Worm (Caenorhabditis elegans) whole organism, mixed stage, embryonic: ENCODE results near the gene C55C3.4.

ENCODE experiments used
- M03D4.4 ChIP-seq: sonication (generic microtip); optimal IDR thresholded peaks from 2 replicates; lab custom pipeline; 2017; ENCODE audit warnings: mild to moderate bottlenecking, missing genetic modification characterization, missing compliant biosample characterization
- bed-3 ChIP-seq: fragments of 200-800 bp; sonication (Bioruptor generic); optimal IDR thresholded peaks from 3 replicates; lab custom pipeline; 2018; ENCODE audit warnings: mild to moderate bottlenecking, missing genetic modification characterization, moderate library complexity, missing compliant biosample characterization
- blmp-1 ChIP-seq: fragments of 150-350 bp; optimal IDR thresholded peaks from 2 replicates; lab custom pipeline; 2014; ENCODE audit warnings: missing biosample characterization, missing genetic modification characterization
- ceh-39 ChIP-seq: fragments of 150-350 bp; optimal IDR thresholded peaks from 2 replicates; lab custom pipeline; 2014; ENCODE audit warnings: missing biosample characterization, missing genetic modification characterization
- ceh-43 ChIP-seq: fragments of 200-800 bp; sonication (Bioruptor generic); optimal IDR thresholded peaks from 2 replicates; lab custom pipeline; 2018; ENCODE audit warnings: mild to moderate bottlenecking, missing genetic modification characterization, moderate library complexity, missing compliant biosample characterization
- ceh-83 ChIP-seq: fragments of 200-800 bp; sonication (Bioruptor generic); optimal IDR thresholded peaks from 2 replicates; lab custom pipeline; 2018; ENCODE audit warnings: mild to moderate bottlenecking, missing genetic modification characterization, missing compliant biosample characterization
- ces-1 ChIP-seq: fragments of 150-350 bp; optimal IDR thresholded peaks from 2 replicates; lab custom pipeline; 2014; ENCODE audit warnings: missing biosample characterization, missing genetic modification reagents, missing genetic modification characterization
- cnd-1 ChIP-seq: fragments of 200-800 bp; sonication (Bioruptor generic); optimal IDR thresholded peaks from 2 replicates; lab custom pipeline; 2018; ENCODE audit warnings: mild to moderate bottlenecking, missing genetic modification characterization, missing compliant biosample characterization
- elt-1 ChIP-seq: sonication (generic microtip); optimal IDR thresholded peaks from 2 replicates; lab custom pipeline; 2017; ENCODE audit warnings: missing genetic modification characterization, mild to moderate bottlenecking, missing compliant biosample characterization, antibody characterized with exemption, moderate library complexity, borderline replicate concordance; ENCODE audit not compliant: insufficient read depth
- flh-1 ChIP-seq: fragments of 200-800 bp; sonication (Bioruptor generic); optimal IDR thresholded peaks from 2 replicates; lab custom pipeline; 2018; ENCODE audit warnings: mild to moderate bottlenecking, missing genetic modification characterization, moderate library complexity, missing compliant biosample characterization
- ham-2 ChIP-seq: fragments of 200-800 bp; sonication (Bioruptor generic); optimal IDR thresholded peaks from 2 replicates; lab custom pipeline; 2018; ENCODE audit warnings: mild to moderate bottlenecking, missing genetic modification characterization, missing compliant biosample characterization
- hlh-1 ChIP-seq: fragments of 150-350 bp; optimal IDR thresholded peaks from 2 replicates; lab custom pipeline; 2014; ENCODE audit warnings: missing biosample characterization, missing genetic modification reagents, missing genetic modification characterization
- lin-13 ChIP-seq: fragments of 150-350 bp; optimal IDR thresholded peaks from 2 replicates; lab custom pipeline; 2014; ENCODE audit warnings: missing biosample characterization, missing genetic modification characterization
- lin-32 ChIP-seq: fragments of 200-800 bp; sonication (Bioruptor generic); optimal IDR thresholded peaks from 2 replicates; lab custom pipeline; 2018; ENCODE audit warnings: mild to moderate bottlenecking, missing genetic modification characterization, missing compliant biosample characterization
- lsy-2 ChIP-seq: fragments of 150-350 bp; optimal IDR thresholded peaks from 2 replicates; lab custom pipeline; 2014; ENCODE audit warnings: missing biosample characterization, missing genetic modification characterization
- mab-5 ChIP-seq: fragments of 150-350 bp; optimal IDR thresholded peaks from 2 replicates; lab custom pipeline; 2014; ENCODE audit warnings: missing biosample characterization, missing genetic modification characterization
- mep-1 ChIP-seq: fragments of 150-350 bp; optimal IDR thresholded peaks from 2 replicates; lab custom pipeline; 2017; ENCODE audit warnings: missing biosample characterization, missing genetic modification reagents, missing genetic modification characterization, inconsistent platforms
- nhr-12 ChIP-seq: fragments of 150-350 bp; optimal IDR thresholded peaks from 2 replicates; lab custom pipeline; 2014; ENCODE audit warnings: missing biosample characterization, missing genetic modification characterization
- nhr-2 ChIP-seq: fragments of 150-350 bp; optimal IDR thresholded peaks from 2 replicates; lab custom pipeline; 2014; ENCODE audit warnings: missing biosample characterization, missing genetic modification characterization
- nhr-237 ChIP-seq: fragments of 150-350 bp; optimal IDR thresholded peaks from 2 replicates; lab custom pipeline; 2014; ENCODE audit warnings: missing biosample characterization, missing genetic modification characterization
- pha-4 ChIP-seq: fragments of 150-350 bp; optimal IDR thresholded peaks from 2 replicates; lab custom pipeline; 2018; ENCODE audit warnings: missing biosample characterization, missing genetic modification reagents, missing genetic modification characterization
- sptf-1 ChIP-seq: sonication (generic microtip); optimal IDR thresholded peaks from 2 replicates; lab custom pipeline; 2017; ENCODE audit warnings: mild to moderate bottlenecking, missing genetic modification characterization, moderate library complexity, missing compliant biosample characterization
- tbx-8 ChIP-seq: fragments of 200-800 bp; sonication (Bioruptor generic); optimal IDR thresholded peaks from 2 replicates; lab custom pipeline; 2018; ENCODE audit warnings: mild to moderate bottlenecking, missing genetic modification characterization, moderate library complexity, missing compliant biosample characterization
- unc-120 ChIP-seq: sonication (generic microtip); optimal IDR thresholded peaks from 2 replicates; lab custom pipeline; 2017; ENCODE audit warnings: missing genetic modification characterization, missing compliant biosample characterization; ENCODE audit not compliant: poor library complexity, severe bottlenecking
- unc-39 ChIP-seq: fragments of 150-350 bp; optimal IDR thresholded peaks from 2 replicates; lab custom pipeline; 2014; ENCODE audit warnings: missing biosample characterization, missing genetic modification characterization
- unc-62 ChIP-seq: fragments of 150-350 bp; optimal IDR thresholded peaks from 2 replicates; lab custom pipeline; 2014; ENCODE audit warnings: missing biosample characterization, missing genetic modification reagents, missing genetic modification characterization
- zip-8 ChIP-seq: fragments of 150-350 bp; optimal IDR thresholded peaks from 2 replicates; lab custom pipeline; 2014; ENCODE audit warnings: missing biosample characterization, missing genetic modification characterization
- ztf-11 ChIP-seq: fragments of 150-350 bp; optimal IDR thresholded peaks from 2 replicates; lab custom pipeline; 2014; ENCODE audit warnings: missing biosample characterization, missing genetic modification characterization

C55C3.4 gene

DNA sequence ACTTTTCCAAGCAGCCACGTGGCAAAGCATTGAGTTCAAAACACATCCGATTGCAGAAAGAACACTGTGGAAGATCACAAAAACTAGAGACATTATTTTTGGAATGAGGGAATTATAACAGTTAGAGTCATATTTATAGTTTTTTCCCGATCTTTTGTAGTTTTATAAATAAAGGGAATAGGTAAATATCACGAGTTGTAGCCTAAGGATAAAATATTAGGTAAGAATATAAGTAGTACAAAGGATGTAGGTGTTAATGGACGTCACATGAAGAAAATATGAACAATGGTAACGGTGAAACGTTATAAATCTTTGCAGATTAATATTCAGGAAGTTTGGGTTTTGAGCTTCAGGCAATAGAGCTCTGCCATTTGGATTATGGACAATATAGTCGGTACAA, 3.5 kb downstream of the C55C3.4 start, which contains the start of gene srd-5:
Gene srd-5 (minus strand): TSS at position 101 of the 400 bp plus-strand sequence.
- TF ChIP-seq sptf-1 (no peak), elt-1 (tag; lab: Kevin White, UChicago) (no peak), lin-13 (tag; lab: Kevin White, UChicago) (no peak)
- TF ChIP-seq, all 35 proteins: peak for 0

ce11 chrIV:5671325-5671724, 6.6 kb downstream of the C55C3.4 start:
- TF ChIP-seq hlh-1 (tag; lab: Kevin White, UChicago) = no peak
- no peak for TF ChIP-seq unc-62 (GFP tag; lab: Kevin White, UChicago)
- TF ChIP-seq unc-39 (tag; lab: Kevin White, UChicago) = no peak
- no peak for TF ChIP-seq tbx-8 (GFP tag; lab: Kevin White, UChicago)
- TF ChIP-seq lin-32 (GFP tag; lab: Kevin White, UChicago) = no peak
- no peak for TF ChIP-seq bed-3 (GFP tag; lab: Kevin White, UChicago)
- TF ChIP-seq cnd-1 (tag; lab: Kevin White, UChicago) = no peak
- TF ChIP-seq nhr-2 = no peak
- TF ChIP-seq lsy-2 (tag; lab: Kevin White, UChicago) = no peak
- no peak for TF ChIP-seq zip-8 (tag; lab: Kevin White, UChicago)
- TF ChIP-seq, all 35 proteins: peak for 0

- TF ChIP-seq mab-5 (tag; lab: Kevin White, UChicago) = no peak
- no peak for TF ChIP-seq ztf-11 (tag; lab: Kevin White, UChicago)
- TF ChIP-seq elt-1 (tag; lab: Kevin White, UChicago) = no peak
- TF ChIP-seq ces-1 (GFP tag; lab: Kevin White, UChicago) = no peak
- TF ChIP-seq M03D4.4 (tag; lab: Kevin White, UChicago) = no peak
Observed at ce11 chrIV:5669459-5669858, 8.5 kb downstream of the C55C3.4 start, which contains the start of gene T19E7.6. T19E7.6 (minus strand) TSS chrIV:5669503.

DNA sequence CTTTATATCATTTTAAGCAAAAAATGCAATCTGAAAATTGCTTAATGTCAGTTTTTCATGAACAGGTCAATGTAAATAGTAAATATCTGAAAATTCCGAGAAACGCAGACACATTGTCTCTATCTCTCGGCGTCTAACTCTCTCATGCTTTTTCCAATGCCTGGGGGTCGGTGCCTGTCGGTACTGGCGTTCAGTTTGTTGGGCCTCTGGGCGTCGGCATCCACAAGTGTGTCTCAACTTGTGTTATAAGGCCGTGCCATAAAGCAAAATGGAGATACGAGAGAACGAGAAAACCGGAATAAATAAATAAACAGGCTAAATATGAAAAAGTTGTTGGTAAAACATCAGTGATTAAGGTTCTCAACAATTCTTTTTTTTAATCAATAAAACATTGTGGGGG, 10.8 kb downstream of the C55C3.4 start:
- peak; percentile 14 for TF ChIP-seq pha-4 (tag; lab: Kevin White, UChicago)
- no peak for TF ChIP-seq sptf-1
- TF ChIP-seq, all 35 proteins: peak for 1

DNA sequence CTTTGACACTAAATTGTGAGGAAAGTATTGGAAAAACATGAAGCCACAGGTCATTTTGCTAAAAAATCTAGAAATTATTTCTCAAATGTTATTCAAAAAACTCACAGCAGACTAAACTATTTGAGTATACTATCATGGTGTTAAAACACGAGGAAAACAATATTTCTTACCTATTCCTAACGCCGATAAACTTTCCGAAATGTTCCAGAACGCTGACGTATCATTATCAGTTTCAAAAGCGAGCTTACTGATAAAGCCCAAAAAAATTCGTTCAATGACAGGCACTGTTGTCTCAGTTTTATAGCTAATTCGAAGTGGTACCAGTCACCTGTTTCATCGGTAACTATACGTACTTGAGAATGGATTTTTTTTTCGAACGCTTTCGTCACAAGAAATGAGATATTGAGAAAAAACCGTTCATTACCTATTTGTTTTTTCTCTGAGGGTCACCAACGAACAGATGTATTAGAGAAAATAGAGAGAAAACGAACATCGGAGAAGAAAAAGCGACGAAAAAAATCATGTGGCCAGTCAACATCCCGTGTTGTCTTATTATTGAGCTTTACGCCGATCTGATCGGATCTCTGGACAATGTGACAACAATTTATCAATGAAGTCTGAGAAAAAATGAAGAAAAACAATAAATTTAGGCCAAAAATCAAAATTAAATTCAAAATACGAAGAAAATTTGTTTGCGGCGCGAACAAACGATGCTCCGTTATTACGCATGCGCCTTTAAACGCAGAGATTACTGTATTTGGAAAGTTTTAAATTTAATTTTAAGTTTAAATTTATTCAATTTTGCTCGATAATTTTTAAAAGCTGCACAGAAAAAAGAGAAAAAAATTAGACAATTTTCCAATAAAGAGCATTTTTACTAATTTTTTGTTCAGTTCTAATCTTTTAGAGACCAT, 11.6 kb downstream of the C55C3.4 start:
- TF ChIP-seq lsy-2 (tag; lab: Kevin White, UChicago) (no peak), ceh-83 (no peak), nhr-12 (no peak), ces-1 (GFP tag; lab: Kevin White, UChicago) (no peak), nhr-2 (no peak), ceh-39 (tag; lab: Kevin White, UChicago) (no peak), sptf-1 (no peak), blmp-1 (tag; lab: Kevin White, UChicago) (no peak), flh-1 (GFP tag; lab: Kevin White, UChicago) (no peak), tbx-8 (GFP tag; lab: Kevin White, UChicago) (no peak), unc-62 (GFP tag; lab: Kevin White, UChicago) (no peak), pha-4 (tag; lab: Kevin White, UChicago) (no peak), mep-1 (tag; lab: Kevin White, UChicago) (no peak)

- TF ChIP-seq ces-1 (GFP tag; lab: Kevin White, UChicago) (peak; percentile 30), ceh-43 (GFP tag; lab: Kevin White, UChicago) (no peak), unc-120 (tag; lab: Kevin White, UChicago) (peak; percentile 28), cnd-1 (tag; lab: Kevin White, UChicago) (peak; percentile 61), ham-2 (no peak), mep-1 (tag; lab: Kevin White, UChicago) (peak; percentile 3), unc-62 (GFP tag; lab: Kevin White, UChicago) (peak; percentile 51), hlh-1 (tag; lab: Kevin White, UChicago) (peak; percentile 49), lsy-2 (tag; lab: Kevin White, UChicago) (peak; percentile 11), nhr-237 (tag; lab: Kevin White, UChicago) (peak; percentile 4), lin-32 (GFP tag; lab: Kevin White, UChicago) (no peak)
Observed at ce11 chrIV:5665353-5665918, 12.5 kb downstream of the C55C3.4 start.
